Fruit fly (Drosophila melanogaster) whole organism, embryonic: ENCODE results near the gene Mpcp2.

Experiments used
- ATbp ChIP-seq: fragments of 200-800 bp; sonication (Bioruptor generic); optimal IDR thresholded peaks from 2 replicates; lab custom pipeline; 2017; ENCODE audit warnings: missing biosample characterization, mild to moderate bottlenecking, missing genetic modification characterization, missing genetic modification reagents
- Asciz ChIP-seq: fragments of 200-800 bp; sonication (Bioruptor generic); optimal IDR thresholded peaks from 2 replicates; lab custom pipeline; 2017; ENCODE audit warnings: missing biosample characterization, mild to moderate bottlenecking, missing genetic modification characterization, missing genetic modification reagents
- Atf-2 ChIP-seq: fragments of 200-800 bp; sonication (Bioruptor generic); optimal IDR thresholded peaks from 2 replicates; lab custom pipeline; 2016; ENCODE audit warnings: missing biosample characterization, missing genetic modification characterization
- Atf3 ChIP-seq: fragments of 200-800 bp; sonication (Bioruptor generic); optimal IDR thresholded peaks from 3 replicates; lab custom pipeline; 2016; ENCODE audit warnings: missing biosample characterization, missing genetic modification characterization
- BEAF-32 ChIP-seq: fragments of 200-800 bp; sonication (Bioruptor generic); optimal IDR thresholded peaks from 3 replicates; lab custom pipeline; 2017; ENCODE audit warnings: missing biosample characterization, missing genetic modification characterization, mild to moderate bottlenecking, moderate library complexity, missing genetic modification reagents
- Bteb2 ChIP-seq: fragments of 200-800 bp; sonication (Bioruptor generic); optimal IDR thresholded peaks from 2 replicates; lab custom pipeline; 2016; ENCODE audit warnings: missing biosample characterization, missing genetic modification characterization
- CG10209 ChIP-seq: fragments of 200-800 bp; sonication (Bioruptor generic); optimal IDR thresholded peaks from 3 replicates; lab custom pipeline; 2017; ENCODE audit warnings: missing biosample characterization, mild to moderate bottlenecking, missing genetic modification characterization, missing genetic modification reagents
- CG10654 ChIP-seq: fragments of 200-800 bp; sonication (Bioruptor generic); optimal IDR thresholded peaks from 2 replicates; lab custom pipeline; 2016; ENCODE audit warnings: missing biosample characterization, missing genetic modification characterization
- CG11398 ChIP-seq: fragments of 200-800 bp; sonication (Bioruptor generic); optimal IDR thresholded peaks from 2 replicates; lab custom pipeline; 2016; ENCODE audit warnings: missing biosample characterization, missing genetic modification characterization
- CG12071 ChIP-seq: fragments of 200-800 bp; sonication (Bioruptor generic); optimal IDR thresholded peaks from 3 replicates; lab custom pipeline; 2018; ENCODE audit warnings: missing biosample characterization, mild to moderate bottlenecking, missing genetic modification characterization
- CG12744 ChIP-seq: fragments of 200-800 bp; sonication (Bioruptor generic); optimal IDR thresholded peaks from 2 replicates; lab custom pipeline; 2016; ENCODE audit warnings: missing biosample characterization, missing genetic modification characterization
- CG13424 ChIP-seq: fragments of 200-800 bp; sonication (Bioruptor generic); optimal IDR thresholded peaks from 2 replicates; lab custom pipeline; 2019; ENCODE audit warnings: missing biosample characterization, mild to moderate bottlenecking, missing genetic modification characterization, moderate library complexity
- CG13624 ChIP-seq: fragments of 200-800 bp; sonication (Bioruptor generic); optimal IDR thresholded peaks from 2 replicates; lab custom pipeline; 2016; ENCODE audit warnings: missing biosample characterization, missing genetic modification characterization
- CG14965 ChIP-seq: fragments of 200-800 bp; sonication (Bioruptor generic); optimal IDR thresholded peaks from 2 replicates; lab custom pipeline; 2016; ENCODE audit warnings: missing biosample characterization, missing genetic modification characterization, borderline replicate concordance
- CG18011 ChIP-seq: fragments of 200-800 bp; sonication (Bioruptor generic); optimal IDR thresholded peaks from 2 replicates; lab custom pipeline; 2017; ENCODE audit warnings: missing biosample characterization, missing genetic modification characterization, mild to moderate bottlenecking, moderate library complexity, missing genotype
- CG2120 ChIP-seq: fragments of 200-800 bp; sonication (Bioruptor generic); optimal IDR thresholded peaks from 3 replicates; lab custom pipeline; 2016; ENCODE audit warnings: missing biosample characterization, missing genetic modification characterization
- CG31224 ChIP-seq: fragments of 200-800 bp; sonication (Bioruptor generic); IDR thresholded peaks from 2 replicates; pipeline ENCODE4 v1.3.6; 2022; ENCODE audit warnings: missing biosample characterization, missing genetic modification characterization
- CG5953 ChIP-seq: fragments of 200-800 bp; sonication (Bioruptor generic); IDR thresholded peaks from 2 replicates; pipeline ENCODE4 v1.3.6; 2022; ENCODE audit warnings: missing biosample characterization, missing genetic modification characterization
- CG6175 ChIP-seq: fragments of 200-800 bp; sonication (Bioruptor generic); IDR thresholded peaks from 3 replicates; pipeline ENCODE4 v1.3.6; 2022; ENCODE audit warnings: missing biosample characterization, missing genetic modification characterization
- CG7963 ChIP-seq: fragments of 200-800 bp; sonication (Bioruptor generic); IDR thresholded peaks from 3 replicates; pipeline ENCODE4 v1.3.6; 2022; ENCODE audit warnings: missing biosample characterization, missing genetic modification characterization; ENCODE audit not compliant: partially characterized antibody
- CTCF ChIP-seq: fragments of 200-800 bp; sonication (Bioruptor generic); optimal IDR thresholded peaks from 2 replicates; lab custom pipeline; 2017; ENCODE audit warnings: missing biosample characterization, mild to moderate bottlenecking, missing genetic modification characterization, moderate library complexity
- CoRest ChIP-seq: fragments of 200-800 bp; sonication (Bioruptor generic); optimal IDR thresholded peaks from 3 replicates; lab custom pipeline; 2018; ENCODE audit warnings: missing biosample characterization, mild to moderate bottlenecking, missing genetic modification characterization, moderate library complexity
- Deaf1 ChIP-seq: fragments of 200-800 bp; optimal IDR thresholded peaks from 3 replicates; lab custom pipeline; 2019; ENCODE audit warnings: missing biosample characterization, mild to moderate bottlenecking, missing genetic modification characterization, moderate library complexity
- E2f1 ChIP-seq: fragments of 200-800 bp; sonication (Bioruptor generic); IDR thresholded peaks from 2 replicates; pipeline ENCODE4 v1.3.6; 2022; ENCODE audit warnings: missing biosample characterization, missing genetic modification characterization
- Fer3 ChIP-seq: fragments of 200-800 bp; sonication (Bioruptor generic); optimal IDR thresholded peaks from 2 replicates; lab custom pipeline; 2018; ENCODE audit warnings: missing biosample characterization, mild to moderate bottlenecking, missing genetic modification characterization, moderate library complexity
- H2.0 ChIP-seq: fragments of 200-800 bp; sonication (Bioruptor generic); IDR thresholded peaks from 2 replicates; pipeline ENCODE4 v1.3.6; 2022; ENCODE audit warnings: missing biosample characterization, missing genetic modification characterization
- HHEX ChIP-seq: fragments of 200-800 bp; sonication (Bioruptor generic); optimal IDR thresholded peaks from 3 replicates; lab custom pipeline; 2017; ENCODE audit warnings: missing biosample characterization, mild to moderate bottlenecking, missing genetic modification characterization, missing genetic modification reagents
- Hand ChIP-seq: fragments of 200-800 bp; sonication (Bioruptor generic); optimal IDR thresholded peaks from 2 replicates; lab custom pipeline; 2017; ENCODE audit warnings: mild to moderate bottlenecking, missing biosample characterization, missing genetic modification reagents, missing genetic modification characterization
- HmgD ChIP-seq: fragments of 200-800 bp; sonication (Bioruptor generic); optimal IDR thresholded peaks from 3 replicates; lab custom pipeline; 2016; ENCODE audit warnings: missing biosample characterization, missing genetic modification characterization
- Lim3 ChIP-seq: fragments of 200-800 bp; sonication (Bioruptor generic); IDR thresholded peaks from 2 replicates; pipeline ENCODE4 v1.3.6; 2022; ENCODE audit warnings: missing biosample characterization, missing genetic modification characterization
- NC2α ChIP-seq: fragments of 200-800 bp; sonication (Bioruptor generic); optimal IDR thresholded peaks from 2 replicates; lab custom pipeline; 2016; ENCODE audit warnings: missing biosample characterization, missing genetic modification characterization
- NFAT ChIP-seq: fragments of 200-800 bp; sonication (Bioruptor generic); IDR thresholded peaks from 2 replicates; pipeline ENCODE4 v1.3.6; 2022; ENCODE audit warnings: missing biosample characterization, missing genetic modification characterization
- NK7.1 ChIP-seq: fragments of 200-800 bp; sonication (Bioruptor generic); optimal IDR thresholded peaks from 3 replicates; lab custom pipeline; 2016; ENCODE audit warnings: missing biosample characterization, missing genetic modification characterization
- Nf-YB ChIP-seq: fragments of 200-800 bp; sonication (Bioruptor generic); optimal IDR thresholded peaks from 3 replicates; lab custom pipeline; 2019; ENCODE audit warnings: missing biosample characterization, mild to moderate bottlenecking, missing genetic modification characterization, moderate library complexity
- Sox102F ChIP-seq: fragments of 200-800 bp; sonication (Bioruptor generic); optimal IDR thresholded peaks from 2 replicates; lab custom pipeline; 2018; ENCODE audit warnings: missing biosample characterization, mild to moderate bottlenecking, missing genetic modification characterization, moderate library complexity
- cato ChIP-seq: fragments of 200-800 bp; sonication (Bioruptor generic); optimal IDR thresholded peaks from 2 replicates; lab custom pipeline; 2016; ENCODE audit warnings: missing biosample characterization, missing genetic modification characterization, borderline replicate concordance
- cg ChIP-seq: fragments of 200-800 bp; sonication (Bioruptor generic); optimal IDR thresholded peaks from 3 replicates; lab custom pipeline; 2019; ENCODE audit warnings: missing biosample characterization, mild to moderate bottlenecking, missing genetic modification characterization, moderate library complexity
- crc ChIP-seq: fragments of 200-800 bp; sonication (Bioruptor generic); optimal IDR thresholded peaks from 2 replicates; lab custom pipeline; 2016; ENCODE audit warnings: missing biosample characterization, missing genetic modification characterization
- dysf ChIP-seq: fragments of 200-800 bp; sonication (Bioruptor generic); IDR thresholded peaks from 3 replicates; pipeline ENCODE4 v1.3.6; 2022; ENCODE audit warnings: missing biosample characterization, missing genetic modification characterization
- fd64A ChIP-seq: fragments of 200-800 bp; sonication (Bioruptor generic); optimal IDR thresholded peaks from 3 replicates; lab custom pipeline; 2018; ENCODE audit warnings: missing biosample characterization, mild to moderate bottlenecking, missing genetic modification characterization
- grau ChIP-seq: fragments of 200-800 bp; optimal IDR thresholded peaks from 3 replicates; lab custom pipeline; 2019; ENCODE audit warnings: missing biosample characterization, mild to moderate bottlenecking, missing genetic modification characterization, moderate library complexity
- klu ChIP-seq: fragments of 200-800 bp; sonication (Bioruptor generic); IDR thresholded peaks from 2 replicates; pipeline ENCODE4 v1.3.6; 2022; ENCODE audit warnings: missing biosample characterization, missing genetic modification characterization
- lov ChIP-seq, 2 experiments: fragments of 200-800 bp in 1 of 2; fragments of >200 bp in 1 of 2; sonication (Bioruptor generic) in 1 of 2; IDR thresholded peaks in 1 of 2; optimal IDR thresholded peaks in 1 of 2; 2 replicates in 1 of 2; 3 replicates in 1 of 2; pipeline versions ENCODE4 v1.3.6 to Lab custom; 2017 to 2022; ENCODE audit warnings: missing biosample characterization in 1 of 2, missing genetic modification characterization in 1 of 2
- mld ChIP-seq: fragments of 200-800 bp; sonication (Bioruptor generic); IDR thresholded peaks from 3 replicates; pipeline ENCODE4 v1.3.6; 2022; ENCODE audit warnings: missing biosample characterization, missing genetic modification characterization; ENCODE audit not compliant: partially characterized antibody
- pnt ChIP-seq: fragments of 200-800 bp; sonication (Bioruptor generic); optimal IDR thresholded peaks from 3 replicates; lab custom pipeline; 2016; ENCODE audit warnings: missing biosample characterization, missing genetic modification characterization
- sens ChIP-seq: fragments of 200-800 bp; sonication (Bioruptor generic); peaks from one replicate; lab custom pipeline; 2016; ENCODE audit warnings: missing biosample characterization, missing genetic modification characterization
- sens-2 ChIP-seq: fragments of 200-800 bp; sonication (Bioruptor generic); IDR thresholded peaks from 2 replicates; pipeline ENCODE4 v1.3.6; 2022; ENCODE audit warnings: missing biosample characterization, missing genetic modification characterization
- shn ChIP-seq: fragments of 200-800 bp; sonication (Bioruptor generic); optimal IDR thresholded peaks from 3 replicates; lab custom pipeline; 2016; ENCODE audit warnings: missing biosample characterization, missing genetic modification characterization
- tup ChIP-seq: fragments of 200-800 bp; sonication (Bioruptor generic); optimal IDR thresholded peaks from 2 replicates; lab custom pipeline; 2016; ENCODE audit warnings: missing biosample characterization, mild to moderate bottlenecking, missing genetic modification characterization, moderate library complexity
- vfl ChIP-seq: fragments of 200-800 bp; sonication (Bioruptor generic); optimal IDR thresholded peaks from 2 replicates; lab custom pipeline; 2016; ENCODE audit warnings: missing biosample characterization, missing genetic modification characterization
- z ChIP-seq: fragments of 200-800 bp; sonication (Bioruptor generic); IDR thresholded peaks from 3 replicates; pipeline ENCODE4 v1.3.6; 2022; ENCODE audit warnings: missing biosample characterization, missing genetic modification characterization
- zfh2 ChIP-seq: fragments of 200-800 bp; sonication (Bioruptor generic); optimal IDR thresholded peaks from 2 replicates; lab custom pipeline; 2016; ENCODE audit warnings: missing biosample characterization, missing genetic modification characterization

The Mpcp2 gene

dm6 chr3L:14559659-14560058 is 22.2 kb downstream of the Mpcp2 start, which contains the start of gene CG34039 (continued):
- TF ChIP-seq CG31224 (no peak), sens-2 (GFP tag; lab: Robert Waterston, UW) (no peak), klu (GFP tag; lab: Robert Waterston, UW) (no peak), grau (tag; lab: Kevin White, UChicago) (peak; percentile 29), HmgD (no peak), CG10209 (GFP tag; lab: Kevin White, UChicago) (no peak), cato (no peak), Sox102F (GFP tag; lab: Kevin White, UChicago) (no peak), CG2120 (GFP tag; lab: Kevin White, UChicago) (peak; percentile 26), sens (GFP tag; lab: Kevin White, UChicago) (peak; percentile 78), E2f1 (no peak), CoRest (tag; lab: Kevin White, UChicago) (peak; percentile 33), CG11398 (GFP tag; lab: Kevin White, UChicago) (no peak), BEAF-32 (peak; percentile 88), vfl (GFP tag; lab: Kevin White, UChicago) (no peak), Fer3 (no peak), HHEX (GFP tag; lab: Kevin White, UChicago) (no peak), CG13624 (GFP tag; lab: Kevin White, UChicago) (no peak), Bteb2 (GFP tag; lab: Kevin White, UChicago) (no peak), CTCF (GFP tag; lab: Kevin White, UChicago) (peak; percentile 74), Nf-YB (GFP tag; lab: Kevin White, UChicago) (peak; percentile 72), fd64A (GFP tag; lab: Kevin White, UChicago) (no peak), CG18011 (GFP tag; lab: Kevin White, UChicago) (no peak), CG13424 (no peak), NFAT (GFP tag; lab: Robert Waterston, UW) (no peak), Asciz (GFP tag; lab: Kevin White, UChicago) (no peak), tup (GFP tag; lab: Kevin White, UChicago) (no peak), Atf-2 (GFP tag; lab: Kevin White, UChicago) (no peak), z (GFP tag; lab: Robert Waterston, UW) (no peak), NK7.1 (GFP tag; lab: Kevin White, UChicago) (no peak), CG12744 (GFP tag; lab: Kevin White, UChicago) (no peak), zfh2 (GFP tag; lab: Kevin White, UChicago) (no peak), CG12071 (no peak), CG14965 (no peak), NC2α (no peak), CG10654 (GFP tag; lab: Kevin White, UChicago) (no peak), crc (GFP tag; lab: Kevin White, UChicago) (no peak), mld (GFP tag; lab: Robert Waterston, UW) (peak; percentile 61; the same call in 1 of the 3 replicates), pnt (no peak), Deaf1 (tag; lab: Kevin White, UChicago) (no peak), Lim3 (no peak), CG7963 (GFP tag; lab: Robert Waterston, UW) (peak; percentile 95; the same call in 2 of the 3 replicates), CG5953 (no peak), Atf3 (GFP tag; lab: Kevin White, UChicago) (no peak), ATbp (GFP tag; lab: Kevin White, UChicago) (no peak), H2.0 (GFP tag; lab: Robert Waterston, UW) (no peak), Hand (GFP tag; lab: Kevin White, UChicago) (no peak), dysf (no peak), cg (GFP tag; lab: Kevin White, UChicago) (no peak), CG6175 (GFP tag; lab: Robert Waterston, UW) (no peak), lov (optimal IDR thresholded peaks at IDR 0.05; lab: Kevin White, UChicago) (no peak), lov (GFP tag; IDR thresholded peaks at IDR 0.05; lab: Robert Waterston, UW) (no peak), shn (GFP tag; lab: Kevin White, UChicago) (no peak)
